Worm (Caenorhabditis elegans) whole organism, L4 larva: ENCODE results near the gene cyn-16.

Experiments
- F49E8.2 ChIP-seq: sonication (generic microtip); optimal IDR thresholded peaks from 2 replicates; lab custom pipeline; 2016; ENCODE audit warnings: missing compliant biosample characterization, mild to moderate bottlenecking, missing genetic modification characterization, borderline replicate concordance
- R02D3.7 ChIP-seq: fragments of 150-350 bp; sonication (generic microtip); optimal IDR thresholded peaks from 3 replicates; lab custom pipeline; 2014; ENCODE audit warnings: missing biosample characterization, missing genetic modification characterization
- T20F7.1 ChIP-seq: fragments of 200-800 bp; sonication (Bioruptor generic); optimal IDR thresholded peaks from 2 replicates; lab custom pipeline; 2018; ENCODE audit warnings: mild to moderate bottlenecking, missing genetic modification characterization, missing compliant biosample characterization
- T26A8.4 ChIP-seq: fragments of 200-800 bp; sonication (Bioruptor generic); IDR thresholded peaks from 2 replicates; pipeline ENCODE4 v1.3.6; 2022; ENCODE audit warnings: missing genetic modification characterization, missing compliant biosample characterization
- Y48G9A.11 ChIP-seq: fragments of 200-800 bp; sonication (Bioruptor generic); IDR thresholded peaks from 2 replicates; pipeline ENCODE4 v1.3.6; 2022; ENCODE audit warnings: missing genetic modification reagents, missing genetic modification characterization, missing compliant biosample characterization
- Y5F2A.4 ChIP-seq: fragments of 200-800 bp; sonication (Bioruptor generic); optimal IDR thresholded peaks from 2 replicates; lab custom pipeline; 2018; ENCODE audit warnings: mild to moderate bottlenecking, missing genetic modification characterization, missing compliant biosample characterization
- Y75B8A.6 ChIP-seq: fragments of 200-800 bp; sonication (Bioruptor generic); IDR thresholded peaks from 2 replicates; pipeline ENCODE4 v1.3.6; 2022; ENCODE audit warnings: missing genetic modification reagents, missing genetic modification characterization, missing compliant biosample characterization
- ZK546.5 ChIP-seq, 2 experiments: sonication (generic microtip); optimal IDR thresholded peaks; 2 replicates each; lab custom pipeline; 2017; ENCODE audit warnings: missing biosample characterization in 2 of 2, missing genetic modification characterization in 2 of 2
- aly-2 ChIP-seq: sonication (generic microtip); optimal IDR thresholded peaks from 2 replicates; lab custom pipeline; 2018; ENCODE audit warnings: missing biosample characterization, missing genetic modification characterization
- arid-1 ChIP-seq: fragments of 200-800 bp; sonication (Bioruptor generic); conservative IDR thresholded peaks from 2 replicates; pipeline ENCODE4 v1.3.6; 2022; ENCODE audit warnings: missing genetic modification reagents, missing genetic modification characterization, missing compliant biosample characterization
- ceh-32 ChIP-seq: sonication (generic microtip); optimal IDR thresholded peaks from 2 replicates; lab custom pipeline; 2016; ENCODE audit warnings: mild to moderate bottlenecking, missing genetic modification characterization, missing compliant biosample characterization; ENCODE audit not compliant: poor library complexity
- ceh-82 ChIP-seq: sonication (generic microtip); optimal IDR thresholded peaks from 2 replicates; lab custom pipeline; 2017; ENCODE audit warnings: missing biosample characterization, missing genetic modification characterization
- ces-1 ChIP-seq: fragments of 150-350 bp; sonication (generic microtip); optimal IDR thresholded peaks from 4 replicates; lab custom pipeline; 2014; ENCODE audit warnings: missing biosample characterization, missing genetic modification reagents, missing genetic modification characterization
- cey-2 ChIP-seq: sonication (generic microtip); optimal IDR thresholded peaks from 3 replicates; lab custom pipeline; 2017; ENCODE audit warnings: missing genetic modification characterization, mild to moderate bottlenecking, missing compliant biosample characterization, antibody characterized with exemption, borderline replicate concordance; ENCODE audit not compliant: insufficient read depth
- ctbp-1 ChIP-seq: fragments of 200-800 bp; sonication (Bioruptor generic); IDR thresholded peaks from 2 replicates; pipeline ENCODE4 v1.3.6; 2022; ENCODE audit warnings: missing genetic modification reagents, missing genetic modification characterization, missing compliant biosample characterization
- daf-12 ChIP-seq: fragments of 150-350 bp; optimal IDR thresholded peaks from 2 replicates; lab custom pipeline; 2014; ENCODE audit warnings: missing biosample characterization, missing genetic modification reagents, missing genetic modification characterization
- daf-19 ChIP-seq: fragments of 200-800 bp; sonication (Bioruptor generic); conservative IDR thresholded peaks from 2 replicates; pipeline ENCODE4 v1.3.6; 2022; ENCODE audit warnings: missing genetic modification characterization, missing compliant biosample characterization
- dve-1 ChIP-seq: sonication (generic microtip); optimal IDR thresholded peaks from 2 replicates; lab custom pipeline; 2017; ENCODE audit warnings: antibody characterized with exemption, mild to moderate bottlenecking, missing genetic modification characterization, missing compliant biosample characterization; ENCODE audit not compliant: insufficient read depth
- egl-27 ChIP-seq: sonication (generic microtip); optimal IDR thresholded peaks from 3 replicates; lab custom pipeline; 2017; ENCODE audit warnings: missing biosample characterization, missing genetic modification reagents, missing genetic modification characterization
- hlh-30 ChIP-seq: sonication (generic microtip); optimal IDR thresholded peaks from 2 replicates; lab custom pipeline; 2017; ENCODE audit warnings: antibody characterized with exemption, mild to moderate bottlenecking, missing genetic modification characterization, missing compliant biosample characterization; ENCODE audit not compliant: insufficient read depth
- hmg-1.1 ChIP-seq: fragments of 200-800 bp; sonication (Bioruptor generic); IDR thresholded peaks from 2 replicates; pipeline ENCODE4 v1.3.6; 2022; ENCODE audit warnings: missing genetic modification reagents, missing genetic modification characterization, missing compliant biosample characterization
- jun-1 ChIP-seq: fragments of 150-350 bp; optimal IDR thresholded peaks from 2 replicates; lab custom pipeline; 2014; ENCODE audit warnings: missing biosample characterization, missing genetic modification reagents, missing genetic modification characterization
- lin-1 ChIP-seq: fragments of 200-800 bp; sonication (Bioruptor generic); IDR thresholded peaks from 2 replicates; pipeline ENCODE4 v1.3.6; 2022; ENCODE audit warnings: missing genetic modification reagents, missing genetic modification characterization, missing compliant biosample characterization
- lin-15B ChIP-seq: fragments of 150-350 bp; sonication (generic microtip); optimal IDR thresholded peaks from 3 replicates; lab custom pipeline; 2014; ENCODE audit warnings: missing biosample characterization, missing genetic modification characterization
- lin-29 ChIP-seq: fragments of 200-800 bp; sonication (Bioruptor generic); IDR thresholded peaks from 2 replicates; pipeline ENCODE4 v1.3.6; 2022; ENCODE audit warnings: missing genetic modification reagents, missing genetic modification characterization, missing compliant biosample characterization
- lin-38 ChIP-seq: fragments of 200-800 bp; sonication (Bioruptor generic); IDR thresholded peaks from 2 replicates; pipeline ENCODE4 v1.3.6; 2022; ENCODE audit warnings: missing genetic modification reagents, missing genetic modification characterization, missing compliant biosample characterization
- lir-3 ChIP-seq: sonication (generic microtip); optimal IDR thresholded peaks from 2 replicates; lab custom pipeline; 2016; ENCODE audit warnings: mild to moderate bottlenecking, missing genetic modification characterization, missing compliant biosample characterization
- madf-5 ChIP-seq, 2 experiments: fragments of 200-800 bp; sonication (Bioruptor generic); IDR thresholded peaks; 2 replicates each; pipeline ENCODE4 v1.3.6; 2022; ENCODE audit warnings: missing compliant biosample characterization in 2 of 2, missing genetic modification characterization in 2 of 2
- madf-9 ChIP-seq: fragments of 200-800 bp; sonication (Bioruptor generic); conservative IDR thresholded peaks from 2 replicates; pipeline ENCODE4 v1.3.6; 2022; ENCODE audit warnings: missing genetic modification reagents, missing genetic modification characterization, missing compliant biosample characterization
- mdl-1 ChIP-seq, 2 experiments: fragments of 150-350 bp in 1 of 2; sonication (generic microtip) in 1 of 2; optimal IDR thresholded peaks; 2 replicates each; lab custom pipeline; 2014 to 2017; ENCODE audit warnings: missing biosample characterization in 2 of 2, missing genetic modification characterization in 2 of 2
- mep-1 ChIP-seq: fragments of 150-350 bp; sonication (generic microtip); optimal IDR thresholded peaks from 3 replicates; lab custom pipeline; 2014; ENCODE audit warnings: missing biosample characterization, missing genetic modification characterization
- mxl-2 ChIP-seq: fragments of 200-800 bp; sonication (Bioruptor generic); conservative IDR thresholded peaks from 2 replicates; pipeline ENCODE4 v1.3.6; 2022; ENCODE audit warnings: missing genetic modification reagents, missing genetic modification characterization, missing compliant biosample characterization
- nhr-28 ChIP-seq: fragments of 150-350 bp; optimal IDR thresholded peaks from 2 replicates; lab custom pipeline; 2014; ENCODE audit warnings: missing biosample characterization, missing genetic modification characterization
- nhr-41 ChIP-seq: fragments of 200-800 bp; sonication (Bioruptor generic); IDR thresholded peaks from 2 replicates; pipeline ENCODE4 v1.3.6; 2022; ENCODE audit warnings: missing genetic modification reagents, missing genetic modification characterization, missing compliant biosample characterization
- nhr-76 ChIP-seq: fragments of 150-350 bp; optimal IDR thresholded peaks from 2 replicates; lab custom pipeline; 2014; ENCODE audit warnings: missing biosample characterization, missing genetic modification characterization
- pha-4 ChIP-seq, 2 experiments: fragments of 150-350 bp in 1 of 2; fragments of 200-800 bp in 1 of 2; sonication (Bioruptor generic) in 1 of 2; IDR thresholded peaks in 1 of 2; optimal IDR thresholded peaks in 1 of 2; 2 replicates each; pipeline versions ENCODE4 v1.3.6 to Lab custom; 2014 to 2022; ENCODE audit warnings: missing genetic modification characterization in 2 of 2, missing genetic modification reagents in 2 of 2, missing biosample characterization in 1 of 2, missing compliant biosample characterization in 1 of 2
- php-3 ChIP-seq: fragments of 200-800 bp; sonication (Bioruptor generic); IDR thresholded peaks from 2 replicates; pipeline ENCODE4 v1.3.6; 2022; ENCODE audit warnings: missing genetic modification reagents, missing genetic modification characterization, missing compliant biosample characterization
- rbr-2 ChIP-seq: sonication (generic microtip); optimal IDR thresholded peaks from 2 replicates; lab custom pipeline; 2016; ENCODE audit warnings: missing genotype, missing genetic modification characterization, missing compliant biosample characterization
- saeg-2 ChIP-seq: fragments of 200-800 bp; sonication (Bioruptor generic); IDR thresholded peaks from 2 replicates; pipeline ENCODE4 v1.3.6; 2022; ENCODE audit warnings: missing genetic modification reagents, missing genetic modification characterization, missing compliant biosample characterization
- sdz-12 ChIP-seq: fragments of 200-800 bp; sonication (Bioruptor generic); optimal IDR thresholded peaks from 2 replicates; lab custom pipeline; 2018; ENCODE audit warnings: mild to moderate bottlenecking, missing genetic modification characterization, missing compliant biosample characterization
- set-16 ChIP-seq: fragments of 200-800 bp; sonication (Bioruptor generic); IDR thresholded peaks from 2 replicates; pipeline ENCODE4 v1.3.6; 2022; ENCODE audit warnings: missing genetic modification reagents, missing genetic modification characterization, missing compliant biosample characterization
- tag-97 ChIP-seq: fragments of 200-800 bp; sonication (Bioruptor generic); IDR thresholded peaks from 2 replicates; pipeline ENCODE4 v1.3.6; 2022; ENCODE audit warnings: missing genetic modification characterization, missing compliant biosample characterization
- unc-39 ChIP-seq: sonication (generic microtip); optimal IDR thresholded peaks from 2 replicates; lab custom pipeline; 2017; ENCODE audit warnings: missing biosample characterization, missing genetic modification characterization
- unc-62 ChIP-seq, 3 experiments: fragments of 150-350 bp in 1 of 3; sonication (generic microtip); optimal IDR thresholded peaks in 2 of 3; peaks in 1 of 3; 1 replicate in 1 of 3; 2 replicates in 2 of 3; lab custom pipeline; 2014 to 2017; ENCODE audit warnings: missing biosample characterization in 3 of 3, missing genetic modification characterization in 3 of 3, missing genetic modification reagents in 3 of 3, missing genotype in 1 of 3
- vab-7 ChIP-seq: fragments of 200-800 bp; sonication (Bioruptor generic); IDR thresholded peaks from 2 replicates; pipeline ENCODE4 v1.3.6; 2022; ENCODE audit warnings: missing genetic modification reagents, missing genetic modification characterization, missing compliant biosample characterization
- zag-1 ChIP-seq: fragments of 150-350 bp; optimal IDR thresholded peaks from 2 replicates; lab custom pipeline; 2014; ENCODE audit warnings: missing biosample characterization, missing genetic modification characterization
- zip-2 ChIP-seq: fragments of 150-350 bp; optimal IDR thresholded peaks from 2 replicates; lab custom pipeline; 2014; ENCODE audit warnings: missing biosample characterization, missing genetic modification characterization
- ztf-11 ChIP-seq: fragments of 150-350 bp; optimal IDR thresholded peaks from 2 replicates; lab custom pipeline; 2014; ENCODE audit warnings: missing biosample characterization, missing genetic modification characterization
- ztf-7 ChIP-seq: fragments of 150-350 bp; optimal IDR thresholded peaks from 2 replicates; lab custom pipeline; 2014; ENCODE audit warnings: missing biosample characterization, missing genetic modification characterization

Gene cyn-16

DNA sequence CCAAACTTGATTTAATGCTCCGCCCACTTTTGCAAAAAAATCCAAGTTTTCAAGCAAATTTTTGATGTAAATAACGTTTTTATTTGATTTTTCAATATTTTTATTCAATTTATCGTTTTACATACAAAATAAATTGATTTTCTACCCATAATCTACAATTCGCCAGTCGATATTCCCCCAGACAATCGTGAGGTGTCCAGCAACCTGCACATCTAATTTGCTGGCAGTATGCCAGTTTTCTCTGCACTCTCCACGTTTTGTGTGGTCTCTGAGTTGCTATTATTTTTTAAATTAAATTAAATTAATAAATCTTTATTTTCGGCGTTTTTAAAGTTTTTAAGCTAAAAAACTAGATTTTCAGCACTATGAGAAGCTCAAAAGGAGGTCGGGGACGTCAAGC is 56.4 kb downstream of the cyn-16 start (continued):
- no peak for TF ChIP-seq T26A8.4 (GFP tag; lab: Robert Waterston, UW)
- peak; percentile 90 for TF ChIP-seq rbr-2
- TF ChIP-seq madf-9 (GFP tag; lab: Robert Waterston, UW): peak; percentile 75; the same call in 1 of the 2 replicates
- TF ChIP-seq F49E8.2: peak; percentile 42
- no peak for TF ChIP-seq zag-1 (tag; lab: Kevin White, UChicago)
- TF ChIP-seq vab-7 (GFP tag; lab: Robert Waterston, UW): peak; percentile 82
- peak; percentile 72 for TF ChIP-seq hlh-30 (tag; lab: Kevin White, UChicago)
- TF ChIP-seq nhr-28 (tag; lab: Kevin White, UChicago): peak; percentile 58
- peak; percentile 80; the same call in 1 of the 2 replicates for TF ChIP-seq pha-4 (GFP tag; IDR thresholded peaks at IDR 0.05; lab: Robert Waterston, UW)
- peak; percentile 79 for TF ChIP-seq pha-4 (tag; optimal IDR thresholded peaks at IDR 0.05; lab: Kevin White, UChicago)
- TF ChIP-seq jun-1 (tag; lab: Kevin White, UChicago): no peak
- TF ChIP-seq hmg-1.1 (GFP tag; lab: Robert Waterston, UW): peak; percentile 84
- TF ChIP-seq ceh-82 (tag; lab: Kevin White, UChicago): no peak
- TF ChIP-seq Y75B8A.6: no peak; the same call in 1 of the 2 replicates
- no peak for TF ChIP-seq php-3
- TF ChIP-seq lin-15B (tag; lab: Kevin White, UChicago): peak; percentile 38
- no peak for TF ChIP-seq cey-2
- no peak for TF ChIP-seq R02D3.7 (tag; lab: Kevin White, UChicago)
- no peak; the same call in 1 of the 2 replicates for TF ChIP-seq saeg-2
- peak; percentile 91 for TF ChIP-seq dve-1 (tag; lab: Kevin White, UChicago)
- peak; percentile 0 for TF ChIP-seq ztf-7 (tag; lab: Kevin White, UChicago)
- peak; percentile 90 for TF ChIP-seq lin-38
- TF ChIP-seq T20F7.1 (GFP tag; lab: Kevin White, UChicago): peak; percentile 89
- no peak for TF ChIP-seq unc-39 (tag; lab: Kevin White, UChicago)
- TF ChIP-seq egl-27 (tag; lab: Kevin White, UChicago): no peak
- no peak for TF ChIP-seq daf-19
- TF ChIP-seq madf-5 (GFP tag; IDR thresholded peaks at IDR 0.05; lab: Robert Waterston, UW): peak in 1 of 2 experiments; percentile 64; a peak in 1 of 4 replicates
- peak; percentile 69; the same call in 1 of the 2 replicates for TF ChIP-seq lin-1 (GFP tag; lab: Robert Waterston, UW)
- peak; percentile 65 for TF ChIP-seq ctbp-1 (GFP tag; lab: Robert Waterston, UW)
- TF ChIP-seq mdl-1 (tag; optimal IDR thresholded peaks at IDR 0.05; lab: Kevin White, UChicago): peak in 1 of 2 experiments; percentile 43
- peak; percentile 35 for TF ChIP-seq ceh-32 (tag; lab: Kevin White, UChicago)
- TF ChIP-seq mxl-2 (GFP tag; lab: Robert Waterston, UW): no peak
- 0 out of 2 replicates have a peak, but pooled peaks have one; percentile 19 for TF ChIP-seq nhr-41 (GFP tag; lab: Robert Waterston, UW)
- no peak for TF ChIP-seq nhr-76 (tag; lab: Kevin White, UChicago)
- no peak for TF ChIP-seq ztf-11
- TF ChIP-seq mep-1: peak; percentile 95
- no peak for TF ChIP-seq aly-2
- no peak for TF ChIP-seq Y5F2A.4 (GFP tag; lab: Kevin White, UChicago)
- TF ChIP-seq daf-12 (tag; lab: Kevin White, UChicago): no peak
- TF ChIP-seq lir-3 (tag; lab: Kevin White, UChicago): peak; percentile 72
- TF ChIP-seq set-16 (GFP tag; lab: Robert Waterston, UW): no peak
- TF ChIP-seq ZK546.5 (tag; optimal IDR thresholded peaks at IDR 0.05; lab: Kevin White, UChicago): peak; percentile 96 to 97
- no peak for TF ChIP-seq tag-97
- TF ChIP-seq Y48G9A.11 (GFP tag; lab: Robert Waterston, UW): peak; percentile 88
- peak; percentile 27; the same call in 1 of the 2 replicates for TF ChIP-seq lin-29 (GFP tag; lab: Robert Waterston, UW)
- TF ChIP-seq arid-1 (GFP tag; lab: Robert Waterston, UW): peak; percentile 88; the same call in 1 of the 2 replicates
- TF ChIP-seq zip-2 (tag; lab: Kevin White, UChicago): no peak
- peak; percentile 83 for TF ChIP-seq ces-1 (GFP tag; lab: Kevin White, UChicago)
- TF ChIP-seq sdz-12 (GFP tag; lab: Kevin White, UChicago): peak; percentile 93
- TF ChIP-seq unc-62 (GFP tag; optimal IDR thresholded peaks at IDR 0.05 in 1 of 2; lab: Kevin White, UChicago): peak in 1 of 2 experiments; percentile 3
- no peak for TF ChIP-seq unc-62 (tag; optimal IDR thresholded peaks at IDR 0.05; lab: Kevin White, UChicago)
